Worm (Caenorhabditis elegans): Measurements from ENCODE around the gene idpb-4.

DNA sequence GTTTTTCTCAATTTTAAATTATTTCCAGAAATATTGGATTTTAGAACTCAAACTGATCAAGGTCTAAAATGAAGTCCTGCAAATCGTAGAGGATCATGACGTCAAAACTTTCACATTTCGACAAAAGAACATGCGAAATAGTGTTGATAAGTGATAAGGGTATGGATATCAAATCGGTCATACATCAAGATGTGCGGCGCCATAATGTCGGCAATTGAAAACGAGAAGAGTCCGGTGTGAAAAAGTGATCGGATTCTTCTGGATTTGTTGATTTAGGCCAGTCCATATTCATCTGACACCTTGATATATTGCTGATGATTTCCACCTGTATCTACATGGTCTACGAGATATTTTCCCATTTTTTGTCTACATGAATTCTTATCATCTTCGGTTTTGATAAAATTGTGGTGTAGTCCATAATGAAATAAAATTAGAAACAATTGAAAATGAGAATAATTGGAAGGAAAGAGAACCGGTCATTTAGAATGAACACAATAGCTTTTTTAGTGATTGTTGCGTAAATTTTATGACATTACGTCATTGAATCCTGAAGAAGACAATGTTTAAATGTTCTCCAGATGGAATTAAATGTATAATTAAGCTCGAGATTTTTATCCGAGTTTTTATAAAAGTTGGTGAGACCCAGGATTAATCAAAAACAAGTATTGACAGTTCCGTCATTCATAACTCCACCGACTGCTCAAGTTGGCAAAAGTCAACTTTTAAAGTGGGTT is 6.2 kb downstream of the idpb-4 start:
- TF ChIP-seq ref-1 (GFP tag; conservative IDR thresholded peaks at IDR 0.05): no peak
- no peak for TF ChIP-seq tab-1 (GFP tag; IDR thresholded peaks at IDR 0.05)
- no peak for TF ChIP-seq ztf-29 (GFP tag; IDR thresholded peaks at IDR 0.05)
- no peak for TF ChIP-seq cog-1 (tag; optimal IDR thresholded peaks at IDR 0.05)
- no peak for TF ChIP-seq flt-1 (GFP tag; IDR thresholded peaks at IDR 0.05)
- TF ChIP-seq med-1 (GFP tag; optimal IDR thresholded peaks at IDR 0.05; ENCODE audit: insufficient read depth): no peak

All from whole organism, midembryonic.